Fruit fly (Drosophila melanogaster): ENCODE measurements around the gene jumu.
"Not testable (repeated sequence)": the region's sequence is repeated elsewhere in the genome, so short reads cannot be mapped to it uniquely, and the experiment has no call there.

DNA sequence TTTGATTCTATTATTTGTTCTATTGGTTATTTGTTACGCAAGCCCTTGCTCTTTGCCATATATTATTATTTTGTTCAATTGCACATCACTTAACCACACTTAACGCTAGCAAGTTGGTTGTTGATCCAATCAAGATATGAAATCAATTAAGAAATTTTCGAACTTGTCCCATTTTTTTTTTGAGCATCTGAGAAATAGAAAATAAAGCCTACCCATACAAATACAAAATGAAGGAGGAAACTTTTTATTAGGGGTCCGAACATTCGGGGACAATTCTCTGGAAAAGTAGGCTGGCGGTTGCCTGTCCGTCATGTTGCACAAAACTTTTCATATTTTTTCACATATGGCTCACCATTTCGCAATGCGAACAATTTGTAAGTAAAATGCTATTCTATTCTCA is 9.3 kb upstream of the jumu start, which contains the start of gene CG18545:
- not testable (repeated sequence) for TF ChIP-seq CG31627 (GFP tag; optimal IDR thresholded peaks at IDR 0.05); CG1621 (tag; optimal IDR thresholded peaks at IDR 0.05); ss (GFP tag; optimal IDR thresholded peaks at IDR 0.05); CG6792 (GFP tag; optimal IDR thresholded peaks at IDR 0.05); topi (GFP tag; optimal IDR thresholded peaks at IDR 0.05); Smox (GFP tag; optimal IDR thresholded peaks at IDR 0.05)
